Worm (Caenorhabditis elegans) whole organism, L3 larva: Measurements from ENCODE around the gene ndab-1.

Source experiments
- aly-2 ChIP-seq: fragments of 150-350 bp; optimal IDR thresholded peaks from 2 replicates; lab custom pipeline; 2014; ENCODE audit warnings: missing biosample characterization, missing genetic modification characterization
- ama-1 ChIP-seq: fragments of 150-350 bp; optimal IDR thresholded peaks from 2 replicates; lab custom pipeline; 2018
- ceh-82 ChIP-seq: fragments of 150-350 bp; optimal IDR thresholded peaks from 2 replicates; lab custom pipeline; 2014; ENCODE audit warnings: missing biosample characterization, missing genetic modification characterization
- daf-12 ChIP-seq: fragments of 150-350 bp; optimal IDR thresholded peaks from 2 replicates; lab custom pipeline; 2014; ENCODE audit warnings: missing biosample characterization, missing genetic modification reagents, missing genetic modification characterization
- egl-27 ChIP-seq: sonication (generic microtip); optimal IDR thresholded peaks from 4 replicates; lab custom pipeline; 2017; ENCODE audit warnings: missing biosample characterization, missing genetic modification reagents, missing genetic modification characterization
- elt-3 ChIP-seq, 3 experiments: fragments of 150-350 bp in 1 of 3; sonication (generic microtip) in 2 of 3; optimal IDR thresholded peaks; 2 replicates in 2 of 3; 4 replicates in 1 of 3; lab custom pipeline; 2014 to 2017; ENCODE audit warnings: missing biosample characterization in 3 of 3, missing genetic modification characterization in 3 of 3
- fos-1 ChIP-seq: fragments of 150-350 bp; optimal IDR thresholded peaks from 2 replicates; lab custom pipeline; 2014; ENCODE audit warnings: missing biosample characterization, missing genetic modification characterization
- nhr-12 ChIP-seq: fragments of 150-350 bp; optimal IDR thresholded peaks from 2 replicates; lab custom pipeline; 2014; ENCODE audit warnings: missing biosample characterization, missing genetic modification characterization
- nhr-237 ChIP-seq: fragments of 150-350 bp; optimal IDR thresholded peaks from 2 replicates; lab custom pipeline; 2014; ENCODE audit warnings: missing biosample characterization, missing genetic modification characterization
- nhr-77 ChIP-seq: fragments of 150-350 bp; optimal IDR thresholded peaks from 2 replicates; lab custom pipeline; 2014; ENCODE audit warnings: missing biosample characterization, missing genetic modification characterization
- pqm-1 ChIP-seq: fragments of 150-350 bp; optimal IDR thresholded peaks from 2 replicates; lab custom pipeline; 2017; ENCODE audit warnings: missing biosample characterization, missing genetic modification characterization, inconsistent platforms
- snpc-4 ChIP-seq: fragments of 150-350 bp; optimal IDR thresholded peaks from 2 replicates; lab custom pipeline; 2014; ENCODE audit warnings: missing biosample characterization, missing genetic modification characterization
- zag-1 ChIP-seq: fragments of 150-350 bp; optimal IDR thresholded peaks from 2 replicates; lab custom pipeline; 2014; ENCODE audit warnings: missing biosample characterization, missing genetic modification characterization
- ztf-11 ChIP-seq: fragments of 150-350 bp; optimal IDR thresholded peaks from 2 replicates; lab custom pipeline; 2014; ENCODE audit warnings: missing biosample characterization, missing genetic modification characterization

DNA sequence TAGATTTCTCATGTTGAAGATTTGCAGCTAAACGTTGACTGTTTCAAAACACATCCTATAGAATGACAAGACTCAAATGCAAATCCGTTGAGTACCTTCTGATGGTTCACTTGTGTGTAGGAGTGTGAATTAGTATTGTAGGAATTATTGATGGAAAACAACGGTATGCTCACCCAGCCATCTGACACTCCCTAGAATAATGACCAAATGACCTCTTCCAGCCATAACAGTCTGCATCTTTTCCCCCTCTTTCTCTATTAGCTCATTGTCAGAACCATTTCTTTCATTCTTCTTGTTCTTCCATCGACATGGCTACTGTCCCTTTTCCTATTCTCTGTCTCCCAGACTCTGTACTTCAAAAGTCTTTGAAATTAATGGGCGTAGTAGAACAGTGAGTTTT lies 6.9 kb downstream of the ndab-1 start, which contains the start of gene fbxb-24:
- no peak for TF ChIP-seq elt-3 (tag; optimal IDR thresholded peaks at IDR 0.05; lab: Kevin White, UChicago)
- no peak for TF ChIP-seq daf-12 (tag; lab: Kevin White, UChicago)
- no peak for TF ChIP-seq zag-1 (tag; lab: Kevin White, UChicago)
- TF ChIP-seq aly-2 (tag; lab: Kevin White, UChicago) = no peak
- no peak for TF ChIP-seq nhr-12 (tag; lab: Kevin White, UChicago)
- TF ChIP-seq egl-27 = no peak
- no peak for TF ChIP-seq nhr-237 (tag; lab: Kevin White, UChicago)
- TF ChIP-seq snpc-4 (tag; lab: Kevin White, UChicago) = no peak
- no peak for TF ChIP-seq nhr-77
- no peak for TF ChIP-seq ceh-82 (tag; lab: Kevin White, UChicago)
- TF ChIP-seq ztf-11 (tag; lab: Kevin White, UChicago) = no peak
- no peak for TF ChIP-seq ama-1 (lab: Kevin White, UChicago)
- TF ChIP-seq pqm-1 (tag; lab: Kevin White, UChicago) = no peak
- TF ChIP-seq fos-1 = no peak
